Worm (Caenorhabditis elegans) whole organism, late embryonic: ENCODE data around the gene Y44A6D.5.

Experiments used
- C08G9.2 ChIP-seq: sonication (generic microtip); optimal IDR thresholded peaks from 2 replicates; lab custom pipeline; 2016; ENCODE audit warnings: mild to moderate bottlenecking, missing genetic modification characterization, moderate library complexity, missing compliant biosample characterization
- F13H6.1 ChIP-seq: sonication (generic microtip); optimal IDR thresholded peaks from 2 replicates; lab custom pipeline; 2016; ENCODE audit warnings: missing genetic modification characterization, missing compliant biosample characterization
- T23F11.4 ChIP-seq: fragments of 200-800 bp; sonication (Bioruptor generic); optimal IDR thresholded peaks from 2 replicates; lab custom pipeline; 2018; ENCODE audit warnings: mild to moderate bottlenecking, missing genetic modification characterization, missing compliant biosample characterization
- ceh-14 ChIP-seq: sonication (generic microtip); optimal IDR thresholded peaks from 2 replicates; lab custom pipeline; 2016; ENCODE audit warnings: missing genotype, missing genetic modification characterization, missing compliant biosample characterization
- ceh-18 ChIP-seq: sonication (generic microtip); optimal IDR thresholded peaks from 2 replicates; lab custom pipeline; 2016; ENCODE audit warnings: missing genetic modification characterization, missing compliant biosample characterization
- ceh-19 ChIP-seq: fragments of 200-800 bp; sonication (Bioruptor generic); optimal IDR thresholded peaks from 2 replicates; lab custom pipeline; 2018; ENCODE audit warnings: mild to moderate bottlenecking, missing genetic modification characterization, missing compliant biosample characterization
- ceh-2 ChIP-seq: sonication (generic microtip); optimal IDR thresholded peaks from 2 replicates; lab custom pipeline; 2016; ENCODE audit warnings: missing genotype, missing genetic modification characterization, missing compliant biosample characterization
- ceh-24 ChIP-seq: sonication (generic microtip); optimal IDR thresholded peaks from 2 replicates; lab custom pipeline; 2016; ENCODE audit warnings: mild to moderate bottlenecking, missing genetic modification characterization, missing compliant biosample characterization
- ceh-30 ChIP-seq: fragments of 150-350 bp; optimal IDR thresholded peaks from 2 replicates; lab custom pipeline; 2014; ENCODE audit warnings: missing biosample characterization, missing genetic modification characterization
- ceh-31 ChIP-seq: sonication (generic microtip); optimal IDR thresholded peaks from 2 replicates; lab custom pipeline; 2016; ENCODE audit warnings: missing genetic modification characterization, missing compliant biosample characterization
- ceh-34 ChIP-seq: sonication (generic microtip); optimal IDR thresholded peaks from 2 replicates; lab custom pipeline; 2016; ENCODE audit warnings: mild to moderate bottlenecking, missing genetic modification characterization, missing compliant biosample characterization
- ceh-45 ChIP-seq: fragments of 200-800 bp; sonication (Bioruptor generic); IDR thresholded peaks from 2 replicates; pipeline ENCODE4 v1.3.6; 2022; ENCODE audit warnings: missing genetic modification reagents, missing genetic modification characterization, missing compliant biosample characterization
- ceh-6 ChIP-seq: fragments of 200-800 bp; sonication (Bioruptor generic); optimal IDR thresholded peaks from 2 replicates; lab custom pipeline; 2018; ENCODE audit warnings: mild to moderate bottlenecking, missing genetic modification characterization, missing compliant biosample characterization
- ceh-9 ChIP-seq: sonication (generic microtip); optimal IDR thresholded peaks from 2 replicates; lab custom pipeline; 2016; ENCODE audit warnings: mild to moderate bottlenecking, missing genetic modification characterization, inconsistent platforms, missing compliant biosample characterization
- che-1 ChIP-seq: sonication (generic microtip); optimal IDR thresholded peaks from 2 replicates; lab custom pipeline; 2016; ENCODE audit warnings: mild to moderate bottlenecking, missing genetic modification characterization, missing compliant biosample characterization
- elt-2 ChIP-seq: sonication (generic microtip); optimal IDR thresholded peaks from 2 replicates; lab custom pipeline; 2016; ENCODE audit warnings: missing genetic modification reagents, missing genetic modification characterization, missing compliant biosample characterization
- ets-4 ChIP-seq: sonication (generic microtip); optimal IDR thresholded peaks from 2 replicates; lab custom pipeline; 2016; ENCODE audit warnings: missing genetic modification characterization, missing compliant biosample characterization
- fkh-10 ChIP-seq: fragments of 150-350 bp; optimal IDR thresholded peaks from 2 replicates; lab custom pipeline; 2014; ENCODE audit warnings: missing biosample characterization, missing genetic modification reagents, missing genetic modification characterization
- hlh-15 ChIP-seq: sonication (generic microtip); optimal IDR thresholded peaks from 2 replicates; lab custom pipeline; 2016; ENCODE audit warnings: missing genetic modification characterization, missing compliant biosample characterization
- hlh-30 ChIP-seq: sonication (generic microtip); optimal IDR thresholded peaks from 2 replicates; lab custom pipeline; 2017; ENCODE audit warnings: antibody characterized with exemption, missing genetic modification characterization, missing compliant biosample characterization; ENCODE audit not compliant: insufficient read depth
- hlh-6 ChIP-seq: sonication (generic microtip); optimal IDR thresholded peaks from 2 replicates; lab custom pipeline; 2016; ENCODE audit warnings: missing genotype, missing genetic modification characterization, missing compliant biosample characterization
- lin-11 ChIP-seq: fragments of 200-800 bp; sonication (Bioruptor generic); optimal IDR thresholded peaks from 2 replicates; lab custom pipeline; 2018; ENCODE audit warnings: mild to moderate bottlenecking, missing genetic modification characterization, missing compliant biosample characterization
- nfya-1 ChIP-seq: sonication (generic microtip); optimal IDR thresholded peaks from 2 replicates; lab custom pipeline; 2017; ENCODE audit warnings: missing genetic modification characterization, mild to moderate bottlenecking, missing compliant biosample characterization, antibody characterized with exemption, moderate library complexity
- nhr-11 ChIP-seq: fragments of 150-350 bp; optimal IDR thresholded peaks from 2 replicates; lab custom pipeline; 2014; ENCODE audit warnings: missing biosample characterization, missing genetic modification characterization
- nhr-232 ChIP-seq: sonication (generic microtip); optimal IDR thresholded peaks from 2 replicates; lab custom pipeline; 2016; ENCODE audit warnings: missing genetic modification characterization, missing compliant biosample characterization
- pag-3 ChIP-seq: sonication (generic microtip); optimal IDR thresholded peaks from 2 replicates; lab custom pipeline; 2016; ENCODE audit warnings: missing compliant biosample characterization, missing genetic modification characterization, borderline replicate concordance
- pha-2 ChIP-seq: sonication (generic microtip); optimal IDR thresholded peaks from 2 replicates; lab custom pipeline; 2017; ENCODE audit warnings: mild to moderate bottlenecking, missing genetic modification characterization, missing compliant biosample characterization
- pha-4 ChIP-seq: fragments of 150-350 bp; optimal IDR thresholded peaks from 2 replicates; lab custom pipeline; 2018; ENCODE audit warnings: missing biosample characterization, missing genetic modification reagents, missing genetic modification characterization
- pqm-1 ChIP-seq: sonication (generic microtip); optimal IDR thresholded peaks from 2 replicates; lab custom pipeline; 2016; ENCODE audit warnings: missing genetic modification characterization, missing compliant biosample characterization
- ref-2 ChIP-seq: sonication (generic microtip); optimal IDR thresholded peaks from 2 replicates; lab custom pipeline; 2016; ENCODE audit warnings: missing genetic modification characterization, missing compliant biosample characterization
- sdc-2 ChIP-seq: sonication (generic microtip); optimal IDR thresholded peaks from 2 replicates; lab custom pipeline; 2016; ENCODE audit warnings: missing genotype, missing genetic modification characterization, missing compliant biosample characterization
- tbx-7 ChIP-seq: sonication (generic microtip); optimal IDR thresholded peaks from 2 replicates; lab custom pipeline; 2016; ENCODE audit warnings: missing genotype, missing genetic modification characterization, missing compliant biosample characterization
- unc-3 ChIP-seq, 2 experiments: fragments of 200-800 bp in 1 of 2; sonication (Bioruptor generic) in 1 of 2; sonication (generic microtip) in 1 of 2; conservative IDR thresholded peaks in 1 of 2; optimal IDR thresholded peaks in 1 of 2; 2 replicates each; pipeline versions ENCODE4 v1.3.6 to Lab custom; 2016 to 2022; ENCODE audit warnings: missing compliant biosample characterization in 2 of 2, missing genetic modification characterization in 2 of 2, missing genetic modification reagents in 1 of 2
- unc-86 ChIP-seq: sonication (generic microtip); optimal IDR thresholded peaks from 2 replicates; lab custom pipeline; 2016; ENCODE audit warnings: missing genetic modification characterization, missing compliant biosample characterization
- zip-5 ChIP-seq: sonication (generic microtip); optimal IDR thresholded peaks from 2 replicates; lab custom pipeline; 2016; ENCODE audit warnings: missing genetic modification characterization, missing compliant biosample characterization

Gene Y44A6D.5

DNA sequence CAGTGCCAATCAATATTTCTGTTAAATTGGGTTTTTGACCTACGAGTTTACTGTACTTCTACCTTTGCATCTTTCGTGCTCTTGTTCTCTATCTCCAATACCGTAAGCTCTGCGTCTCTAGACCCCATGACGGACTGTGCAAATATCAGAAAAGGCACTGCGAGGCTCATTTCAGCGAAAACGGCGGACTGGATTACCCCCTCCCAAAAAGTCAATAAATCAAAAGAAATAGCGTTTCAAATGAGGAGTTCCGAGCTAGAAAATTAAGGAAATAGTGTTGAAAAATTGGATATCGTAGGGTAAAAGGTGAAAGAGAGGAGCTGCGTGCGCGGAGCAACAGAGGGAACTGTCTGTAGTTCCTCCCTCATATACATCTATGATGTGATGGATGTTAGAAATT lies 41.0 kb downstream of the Y44A6D.5 start (continued):
- no peak for TF ChIP-seq ceh-14 (tag; lab: Kevin White, UChicago)
- no peak for TF ChIP-seq ceh-19 (GFP tag; lab: Kevin White, UChicago)
- TF ChIP-seq pha-4 (tag; lab: Kevin White, UChicago), result no peak
- TF ChIP-seq ets-4 (tag; lab: Kevin White, UChicago), result no peak
- TF ChIP-seq tbx-7 (tag; lab: Kevin White, UChicago), result no peak
- TF ChIP-seq T23F11.4 (GFP tag; lab: Kevin White, UChicago), result no peak
- TF ChIP-seq pqm-1 (tag; lab: Kevin White, UChicago), result no peak
- TF ChIP-seq ceh-2, result no peak
- no peak for TF ChIP-seq che-1 (tag; lab: Kevin White, UChicago)
- TF ChIP-seq ceh-9 (tag; lab: Kevin White, UChicago), result no peak
- no peak for TF ChIP-seq elt-2 (tag; lab: Kevin White, UChicago)
- TF ChIP-seq ceh-30 (tag; lab: Kevin White, UChicago), result no peak
- TF ChIP-seq, all 69 proteins: peak for 8

DNA sequence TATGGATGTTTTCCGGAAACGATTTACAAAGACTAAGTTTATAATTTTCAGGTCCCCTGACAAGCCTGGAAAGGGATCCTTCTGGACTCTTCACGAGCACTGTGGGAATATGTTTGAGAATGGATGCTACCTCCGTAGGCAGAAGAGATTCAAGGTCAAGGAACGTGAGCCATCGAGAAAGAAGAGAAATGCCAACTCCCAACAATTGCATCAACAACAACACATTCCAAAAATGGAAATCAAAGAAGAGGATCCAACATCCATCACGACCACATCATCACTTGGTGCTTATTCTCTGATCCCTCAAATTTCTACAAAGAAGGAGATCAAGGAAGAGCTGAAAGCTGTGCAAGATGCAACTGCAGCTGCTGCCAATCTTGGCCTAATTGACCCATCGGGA lies 44.7 kb downstream of the Y44A6D.5 start:
- TF ChIP-seq pag-3 (tag; lab: Kevin White, UChicago), result no peak
- TF ChIP-seq che-1 (tag; lab: Kevin White, UChicago), result no peak
- TF ChIP-seq ceh-6, result no peak
- TF ChIP-seq ref-2 (tag; lab: Kevin White, UChicago), result no peak

DNA sequence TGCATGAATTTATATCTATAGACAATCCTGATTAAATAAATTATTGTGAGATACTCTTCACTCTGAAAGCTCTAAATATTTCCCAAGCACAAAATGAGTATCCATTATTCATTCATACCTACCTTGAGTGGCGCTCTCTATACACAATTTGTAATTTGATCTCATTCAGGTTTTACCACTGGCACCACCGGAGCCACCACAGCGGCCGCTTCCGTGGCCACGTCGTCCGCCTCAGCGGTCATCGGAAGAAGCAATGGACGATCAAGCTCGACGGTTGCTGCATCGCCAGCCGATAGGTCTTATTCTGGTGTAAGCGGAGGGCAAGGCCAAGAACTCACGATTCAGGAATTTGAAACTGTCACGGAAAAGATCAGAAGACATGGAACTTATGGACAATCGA lies 45.6 kb downstream of the Y44A6D.5 start:
- no peak for TF ChIP-seq pha-2 (tag; lab: Kevin White, UChicago)
- TF ChIP-seq ceh-19 (GFP tag; lab: Kevin White, UChicago), result peak; percentile 22
- TF ChIP-seq ceh-31, result no peak
- no peak for TF ChIP-seq hlh-6 (tag; lab: Kevin White, UChicago)
- TF ChIP-seq ceh-14 (tag; lab: Kevin White, UChicago), result no peak
- peak; percentile 66 for TF ChIP-seq ceh-34 (tag; lab: Kevin White, UChicago)
- no peak for TF ChIP-seq sdc-2

DNA sequence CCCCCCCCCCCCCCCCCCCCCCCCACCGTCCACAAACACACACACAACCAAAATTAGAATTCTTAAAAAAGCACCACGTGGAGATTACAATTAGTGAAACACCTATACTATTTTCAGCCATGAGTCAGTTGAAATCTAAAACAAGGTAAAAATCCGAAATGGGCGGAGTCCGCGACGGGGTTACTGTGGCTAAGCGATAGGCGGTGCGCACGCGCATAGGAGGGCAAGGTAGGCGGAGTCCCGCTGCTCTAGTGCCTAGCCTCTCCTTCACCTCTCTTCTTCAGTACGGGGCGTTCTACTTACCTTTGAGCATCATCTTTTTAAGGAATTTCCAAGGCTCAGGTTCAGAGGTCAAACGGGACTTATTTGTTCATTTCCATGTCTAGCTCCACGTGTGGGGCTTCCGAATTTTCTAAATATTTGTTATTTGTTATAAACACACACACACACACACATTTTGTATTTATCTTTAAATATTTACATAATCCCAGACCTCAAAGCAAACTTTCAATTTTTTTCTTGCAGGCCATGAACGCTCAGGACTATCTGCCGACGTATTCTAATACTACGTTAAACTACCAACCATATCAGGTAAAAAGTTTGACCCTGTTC lies 46.3 kb downstream of the Y44A6D.5 start:
- TF ChIP-seq C08G9.2 (no peak), ceh-24 (tag; lab: Kevin White, UChicago) (no peak), pha-2 (tag; lab: Kevin White, UChicago) (peak; percentile 53), ceh-45 (GFP tag; lab: Robert Waterston, UW) (peak; percentile 38; the same call in 1 of the 2 replicates), ceh-30 (tag; lab: Kevin White, UChicago) (no peak), zip-5 (no peak), nfya-1 (tag; lab: Kevin White, UChicago) (peak; percentile 41), unc-3 (GFP tag; conservative IDR thresholded peaks at IDR 0.05; lab: Robert Waterston, UW) (no peak), unc-3 (tag; optimal IDR thresholded peaks at IDR 0.05; lab: Kevin White, UChicago) (no peak), sdc-2 (no peak)

DNA sequence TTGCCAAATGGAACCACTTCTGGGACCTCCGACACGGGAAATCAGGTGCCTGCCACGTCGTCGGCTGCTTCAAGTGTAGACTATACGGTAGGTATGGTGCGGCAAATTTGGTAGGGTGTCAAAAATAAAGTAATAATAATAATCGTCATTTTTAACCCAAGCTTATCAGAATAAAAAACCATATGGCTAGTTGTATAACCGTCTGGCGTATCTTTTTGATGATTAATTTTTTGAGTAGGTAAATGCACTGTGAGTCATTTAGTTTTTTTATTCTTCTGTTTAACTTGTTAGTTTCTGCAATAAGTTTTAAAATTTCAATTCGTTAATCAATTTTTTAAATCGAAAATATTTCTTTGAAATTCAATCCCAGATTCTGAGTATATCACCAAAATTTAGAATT lies 47.3 kb downstream of the Y44A6D.5 start:
- no peak for TF ChIP-seq nhr-232 (tag; lab: Kevin White, UChicago)
- no peak for TF ChIP-seq C08G9.2
- TF ChIP-seq zip-5, result no peak
- TF ChIP-seq nhr-11 (tag; lab: Kevin White, UChicago), result no peak
- TF ChIP-seq fkh-10 (GFP tag; lab: Kevin White, UChicago), result no peak
- no peak for TF ChIP-seq hlh-30 (tag; lab: Kevin White, UChicago)
- no peak for TF ChIP-seq ceh-9 (tag; lab: Kevin White, UChicago)
- TF ChIP-seq F13H6.1 (tag; lab: Kevin White, UChicago), result no peak
- no peak for TF ChIP-seq che-1 (tag; lab: Kevin White, UChicago)
- no peak for TF ChIP-seq hlh-15 (tag; lab: Kevin White, UChicago)
- TF ChIP-seq ceh-18 (tag; lab: Kevin White, UChicago), result no peak
- no peak for TF ChIP-seq pqm-1 (tag; lab: Kevin White, UChicago)
- TF ChIP-seq ceh-24 (tag; lab: Kevin White, UChicago), result no peak
- TF ChIP-seq unc-86 (tag; lab: Kevin White, UChicago), result no peak
- TF ChIP-seq lin-11 (tag; lab: Kevin White, UChicago), result no peak
- TF ChIP-seq, all 69 proteins: peak for 0
